Fruit fly (Drosophila melanogaster) whole organism, embryonic: ENCODE data around the gene Inx7.

Source experiments
- CG11247 ChIP-seq: fragments of 200-800 bp; sonication (Bioruptor generic); IDR thresholded peaks from 2 replicates; pipeline ENCODE4 v1.3.6; 2022; ENCODE audit warnings: missing biosample characterization, missing genetic modification characterization
- CG11456 ChIP-seq: fragments of 200-800 bp; sonication (Bioruptor generic); IDR thresholded peaks from 3 replicates; pipeline ENCODE4 v1.3.6; 2022; ENCODE audit warnings: missing biosample characterization, missing genetic modification characterization
- CG11696 ChIP-seq: fragments of 200-800 bp; sonication (Bioruptor generic); IDR thresholded peaks from 2 replicates; pipeline ENCODE4 v1.3.6; 2022; ENCODE audit warnings: missing biosample characterization, missing genetic modification characterization
- CG12071 ChIP-seq: fragments of 200-800 bp; sonication (Bioruptor generic); optimal IDR thresholded peaks from 3 replicates; lab custom pipeline; 2018; ENCODE audit warnings: missing biosample characterization, mild to moderate bottlenecking, missing genetic modification characterization
- CG12155 ChIP-seq: fragments of 200-800 bp; sonication (Bioruptor generic); optimal IDR thresholded peaks from 3 replicates; lab custom pipeline; 2016; ENCODE audit warnings: missing biosample characterization, missing genetic modification characterization
- CG12942 ChIP-seq: fragments of 200-800 bp; sonication (Bioruptor generic); optimal IDR thresholded peaks from 3 replicates; lab custom pipeline; 2016; ENCODE audit warnings: missing biosample characterization, missing genetic modification characterization
- CG14014 ChIP-seq: fragments of 200-800 bp; sonication (Bioruptor generic); IDR thresholded peaks from 2 replicates; pipeline ENCODE4 v1.3.6; 2022; ENCODE audit warnings: missing biosample characterization, missing genetic modification characterization
- CG15514 ChIP-seq: fragments of 200-800 bp; sonication (Bioruptor generic); optimal IDR thresholded peaks from 3 replicates; lab custom pipeline; 2017; ENCODE audit warnings: missing biosample characterization, missing genetic modification characterization, mild to moderate bottlenecking, moderate library complexity, missing genetic modification reagents
- CG15696 ChIP-seq: fragments of 200-800 bp; sonication (Bioruptor generic); optimal IDR thresholded peaks from 2 replicates; lab custom pipeline; 2019; ENCODE audit warnings: missing biosample characterization, mild to moderate bottlenecking, missing genetic modification characterization, moderate library complexity
- CG1647 ChIP-seq: fragments of 200-800 bp; sonication (Bioruptor generic); optimal IDR thresholded peaks from 3 replicates; lab custom pipeline; 2016; ENCODE audit warnings: missing biosample characterization, missing genetic modification characterization
- CG16813 ChIP-seq: fragments of 200-800 bp; sonication (Bioruptor generic); IDR thresholded peaks from 3 replicates; pipeline ENCODE4 v1.3.6; 2022; ENCODE audit warnings: missing biosample characterization, missing genetic modification characterization; ENCODE audit not compliant: partially characterized antibody
- CG16863 ChIP-seq: fragments of 200-800 bp; sonication (Bioruptor generic); optimal IDR thresholded peaks from 3 replicates; lab custom pipeline; 2016; ENCODE audit warnings: missing biosample characterization, missing genetic modification characterization
- CG17612 ChIP-seq: fragments of 200-800 bp; sonication (Bioruptor generic); IDR thresholded peaks from 2 replicates; pipeline ENCODE4 v1.3.6; 2022; ENCODE audit warnings: missing biosample characterization, missing genetic modification characterization
- CG18262 ChIP-seq: fragments of 200-800 bp; optimal IDR thresholded peaks from 3 replicates; lab custom pipeline; 2019; ENCODE audit warnings: missing biosample characterization, mild to moderate bottlenecking, missing genetic modification characterization, moderate library complexity
- CG2116 ChIP-seq: fragments of 200-800 bp; sonication (Bioruptor generic); optimal IDR thresholded peaks from 3 replicates; lab custom pipeline; 2018; ENCODE audit warnings: missing biosample characterization, mild to moderate bottlenecking, missing genetic modification characterization
- CG2129 ChIP-seq: fragments of 200-800 bp; sonication (Bioruptor generic); IDR thresholded peaks from 2 replicates; pipeline ENCODE4 v1.3.6; 2022; ENCODE audit warnings: missing biosample characterization, missing genetic modification characterization; ENCODE audit not compliant: partially characterized antibody
- CG3281 ChIP-seq: fragments of 200-800 bp; sonication (Bioruptor generic); optimal IDR thresholded peaks from 3 replicates; lab custom pipeline; 2017; ENCODE audit warnings: missing biosample characterization, mild to moderate bottlenecking, missing genetic modification characterization
- CG3995 ChIP-seq: fragments of 200-800 bp; sonication (Bioruptor generic); optimal IDR thresholded peaks from 3 replicates; lab custom pipeline; 2016; ENCODE audit warnings: missing biosample characterization, missing genetic modification characterization
- CG4424 ChIP-seq: fragments of 200-800 bp; sonication (Bioruptor generic); optimal IDR thresholded peaks from 3 replicates; lab custom pipeline; 2016; ENCODE audit warnings: missing biosample characterization, missing genetic modification characterization
- CG4617 ChIP-seq: fragments of 200-800 bp; sonication (Bioruptor generic); optimal IDR thresholded peaks from 3 replicates; lab custom pipeline; 2016; ENCODE audit warnings: missing biosample characterization, missing genetic modification characterization, borderline replicate concordance
- CG4730 ChIP-seq: fragments of 200-800 bp; sonication (Bioruptor generic); IDR thresholded peaks from 2 replicates; pipeline ENCODE4 v1.3.6; 2022; ENCODE audit warnings: missing biosample characterization, missing genetic modification characterization
- CG6175 ChIP-seq: fragments of 200-800 bp; sonication (Bioruptor generic); IDR thresholded peaks from 3 replicates; pipeline ENCODE4 v1.3.6; 2022; ENCODE audit warnings: missing biosample characterization, missing genetic modification characterization
- CG6689 ChIP-seq: fragments of 200-800 bp; sonication (Bioruptor generic); IDR thresholded peaks from 2 replicates; pipeline ENCODE4 v1.3.6; 2022; ENCODE audit warnings: missing biosample characterization, missing genetic modification characterization
- CG6791 ChIP-seq: fragments of 200-800 bp; sonication (Bioruptor generic); IDR thresholded peaks from 3 replicates; pipeline ENCODE4 v1.3.6; 2022; ENCODE audit warnings: missing biosample characterization, missing genetic modification characterization; ENCODE audit not compliant: partially characterized antibody
- CG8290 ChIP-seq, 3 experiments: fragments of 200-800 bp; sonication (Bioruptor generic); optimal IDR thresholded peaks; 2 replicates each; lab custom pipeline; 2016 to 2019; ENCODE audit warnings: missing biosample characterization in 3 of 3, missing genetic modification characterization in 3 of 3, mild to moderate bottlenecking in 2 of 3, moderate library complexity in 1 of 3
- CG8944 ChIP-seq: fragments of 200-800 bp; sonication (Bioruptor generic); optimal IDR thresholded peaks from 3 replicates; lab custom pipeline; 2016; ENCODE audit warnings: missing biosample characterization, missing genetic modification characterization
- Doc2 ChIP-seq: fragments of 200-800 bp; sonication (Bioruptor generic); IDR thresholded peaks from 2 replicates; pipeline ENCODE4 v1.3.6; 2022; ENCODE audit warnings: missing biosample characterization, missing genetic modification characterization
- Ets65A ChIP-seq: fragments of 200-800 bp; sonication (Bioruptor generic); peaks from one replicate; lab custom pipeline; 2016; ENCODE audit warnings: missing biosample characterization, missing genetic modification characterization
- HLH3B ChIP-seq: fragments of 200-800 bp; sonication (Bioruptor generic); IDR thresholded peaks from 2 replicates; pipeline ENCODE4 v1.3.6; 2022; ENCODE audit warnings: missing biosample characterization, missing genetic modification characterization
- Hmx ChIP-seq: fragments of 200-800 bp; sonication (Bioruptor generic); optimal IDR thresholded peaks from 2 replicates; lab custom pipeline; 2016; ENCODE audit warnings: missing biosample characterization, missing genetic modification characterization
- NfI ChIP-seq: fragments of 200-800 bp; sonication (Bioruptor generic); optimal IDR thresholded peaks from 3 replicates; lab custom pipeline; 2018; ENCODE audit warnings: missing biosample characterization, mild to moderate bottlenecking, missing genetic modification characterization, moderate library complexity
- ac ChIP-seq: fragments of 200-800 bp; sonication (Bioruptor generic); optimal IDR thresholded peaks from 3 replicates; lab custom pipeline; 2017; ENCODE audit warnings: missing biosample characterization, mild to moderate bottlenecking, missing genetic modification characterization
- cas ChIP-seq: fragments of 200-800 bp; sonication (Bioruptor generic); IDR thresholded peaks from 2 replicates; pipeline ENCODE4 v1.3.6; 2022; ENCODE audit warnings: missing biosample characterization, missing genetic modification characterization
- caup ChIP-seq: fragments of 200-800 bp; sonication (Bioruptor generic); optimal IDR thresholded peaks from 3 replicates; lab custom pipeline; 2017; ENCODE audit warnings: missing biosample characterization, mild to moderate bottlenecking, missing genetic modification characterization, moderate library complexity; ENCODE audit not compliant: severe bottlenecking
- chif ChIP-seq, 2 experiments: fragments of 200-800 bp; sonication (Bioruptor generic); optimal IDR thresholded peaks; 3 replicates each; lab custom pipeline; 2016; ENCODE audit warnings: missing biosample characterization in 2 of 2, missing genetic modification characterization in 2 of 2
- dmrt11E ChIP-seq: fragments of 200-800 bp; sonication (Bioruptor generic); optimal IDR thresholded peaks from 3 replicates; lab custom pipeline; 2018; ENCODE audit warnings: missing biosample characterization, mild to moderate bottlenecking, missing genetic modification characterization, moderate library complexity
- eve ChIP-seq, 2 experiments: fragments of >200 bp; optimal IDR thresholded peaks; 2 replicates each; lab custom pipeline; 2017; ENCODE audit warnings: missing biosample characterization in 2 of 2, missing genetic modification characterization in 2 of 2
- jing ChIP-seq: fragments of 200-800 bp; sonication (Bioruptor generic); optimal IDR thresholded peaks from 2 replicates; lab custom pipeline; 2018; ENCODE audit warnings: missing biosample characterization, mild to moderate bottlenecking, missing genetic modification characterization
- knrl ChIP-seq: fragments of 200-800 bp; sonication (Bioruptor generic); IDR thresholded peaks from 3 replicates; pipeline ENCODE4 v1.3.6; 2022; ENCODE audit warnings: missing biosample characterization, missing genetic modification characterization; ENCODE audit not compliant: partially characterized antibody
- pb ChIP-seq: fragments of 200-800 bp; sonication (Bioruptor generic); optimal IDR thresholded peaks from 3 replicates; lab custom pipeline; 2016; ENCODE audit warnings: missing biosample characterization, missing genetic modification characterization
- pros ChIP-seq: fragments of 200-800 bp; sonication (Bioruptor generic); optimal IDR thresholded peaks from 3 replicates; lab custom pipeline; 2019; ENCODE audit warnings: missing biosample characterization, mild to moderate bottlenecking, missing genetic modification characterization, moderate library complexity
- sens ChIP-seq: fragments of 200-800 bp; sonication (Bioruptor generic); peaks from one replicate; lab custom pipeline; 2016; ENCODE audit warnings: missing biosample characterization, missing genetic modification characterization
- sisA ChIP-seq: fragments of 200-800 bp; sonication (Bioruptor generic); IDR thresholded peaks from 2 replicates; pipeline ENCODE4 v1.3.6; 2022; ENCODE audit warnings: missing biosample characterization, missing genetic modification characterization
- sna ChIP-seq: fragments of 200-800 bp; sonication (Bioruptor generic); IDR thresholded peaks from 2 replicates; pipeline ENCODE4 v1.3.6; 2022; ENCODE audit warnings: missing biosample characterization, missing genetic modification characterization; ENCODE audit not compliant: partially characterized antibody
- ssp ChIP-seq: fragments of 200-800 bp; sonication (Bioruptor generic); IDR thresholded peaks from 2 replicates; pipeline ENCODE4 v1.3.6; 2022; ENCODE audit warnings: missing biosample characterization, missing genetic modification characterization
- ttk ChIP-seq: fragments of 200-800 bp; sonication (Bioruptor generic); IDR thresholded peaks from 2 replicates; pipeline ENCODE4 v2.1.2; 2022; ENCODE audit warnings: missing biosample characterization, missing genetic modification characterization
- vvl ChIP-seq: fragments of 200-800 bp; sonication (Bioruptor generic); IDR thresholded peaks from 2 replicates; pipeline ENCODE4 v1.3.6; 2022; ENCODE audit warnings: missing biosample characterization, missing genetic modification characterization

Inx7 gene

dm6 chrX:6976911-6977310 lies 16.5 kb downstream of the Inx7 start:
- TF ChIP-seq chif (GFP tag; optimal IDR thresholded peaks at IDR 0.05; lab: Kevin White, UChicago) = no peak
- no peak for TF ChIP-seq jing
- TF ChIP-seq CG15514 (GFP tag; lab: Kevin White, UChicago) = no peak
- TF ChIP-seq ttk (GFP tag; lab: Robert Waterston, UW) = no peak
- no peak for TF ChIP-seq CG12071 (GFP tag; lab: Kevin White, UChicago)
- no peak for TF ChIP-seq CG8290 (GFP tag; optimal IDR thresholded peaks at IDR 0.05; lab: Kevin White, UChicago)
- peak in 1 of 2 experiments; percentile 61 for TF ChIP-seq CG8290 (tag; optimal IDR thresholded peaks at IDR 0.05; lab: Kevin White, UChicago)
- TF ChIP-seq CG17612 (GFP tag; lab: Robert Waterston, UW) = peak; percentile 87
- no peak for TF ChIP-seq ac (GFP tag; lab: Kevin White, UChicago)
- no peak for TF ChIP-seq CG12155 (GFP tag; lab: Kevin White, UChicago)
- no peak for TF ChIP-seq pb (GFP tag; lab: Kevin White, UChicago)
- no peak for TF ChIP-seq CG11247 (GFP tag; lab: Robert Waterston, UW)
- no peak for TF ChIP-seq ssp (GFP tag; lab: Robert Waterston, UW)

dm6 chrX:6976364-6976763 lies 17.0 kb downstream of the Inx7 start:
- TF ChIP-seq vvl (GFP tag; lab: Robert Waterston, UW) = no peak
- no peak for TF ChIP-seq CG4730
- TF ChIP-seq CG4424 (GFP tag; lab: Kevin White, UChicago) = no peak
- TF ChIP-seq HLH3B (GFP tag; lab: Robert Waterston, UW) = 0 out of 2 replicates have a peak, but pooled peaks have one; percentile 25
- TF ChIP-seq CG6689 (GFP tag; lab: Robert Waterston, UW) = peak; percentile 21; the same call in 1 of the 2 replicates
- no peak for TF ChIP-seq sisA (GFP tag; lab: Robert Waterston, UW)
- no peak for TF ChIP-seq CG11456
- peak; percentile 78 for TF ChIP-seq Ets65A (GFP tag; lab: Kevin White, UChicago)
- no peak for TF ChIP-seq CG18262 (tag; lab: Kevin White, UChicago)
- TF ChIP-seq CG15696 (tag; lab: Kevin White, UChicago) = no peak
- TF ChIP-seq CG8944 (GFP tag; lab: Kevin White, UChicago) = no peak
- no peak for TF ChIP-seq CG2129 (GFP tag; lab: Robert Waterston, UW)
- no peak for TF ChIP-seq CG1647 (GFP tag; lab: Kevin White, UChicago)

dm6 chrX:6974221-6974620 lies 19.2 kb downstream of the Inx7 start:
- peak; percentile 54 for TF ChIP-seq sens (GFP tag; lab: Kevin White, UChicago)
- TF ChIP-seq caup (GFP tag; lab: Kevin White, UChicago) = no peak

dm6 chrX:6973340-6973739 lies 20.1 kb downstream of the Inx7 start, which contains the start of gene CG3040:
Gene CG3040 (minus strand): TSS chrX:6973393.
- TF ChIP-seq CG3281 (GFP tag; lab: Kevin White, UChicago) (peak; percentile 15), CG6791 (GFP tag; lab: Robert Waterston, UW) (no peak; the same call in 2 of the 3 replicates), knrl (GFP tag; lab: Robert Waterston, UW) (no peak; the same call in 2 of the 3 replicates), CG14014 (GFP tag; lab: Robert Waterston, UW) (0 out of 2 replicates have a peak, but pooled peaks have one; percentile 19), CG6175 (GFP tag; lab: Robert Waterston, UW) (no peak), CG2116 (GFP tag; lab: Kevin White, UChicago) (peak; percentile 13), CG16813 (no peak), dmrt11E (no peak), cas (no peak), CG11696 (no peak), CG12942 (GFP tag; lab: Kevin White, UChicago) (no peak), Hmx (GFP tag; lab: Kevin White, UChicago) (no peak), pros (GFP tag; lab: Kevin White, UChicago) (no peak), Doc2 (no peak), sna (GFP tag; lab: Robert Waterston, UW) (no peak), CG16863 (GFP tag; lab: Kevin White, UChicago) (no peak), ttk (GFP tag; lab: Robert Waterston, UW) (0 out of 2 replicates have a peak, but pooled peaks have one; percentile 13), CG4617 (GFP tag; lab: Kevin White, UChicago) (peak; percentile 81), eve (GFP tag; optimal IDR thresholded peaks at IDR 0.05; lab: Kevin White, UChicago) (no peak), NfI (GFP tag; lab: Kevin White, UChicago) (peak; percentile 28), CG3995 (GFP tag; lab: Kevin White, UChicago) (no peak)
